Fruit fly (Drosophila melanogaster) whole organism, prepupa: ENCODE measurements around the gene CG43218.

Experiments used
- Blimp-1 ChIP-seq: fragments of 200-800 bp; sonication (Bioruptor generic); optimal IDR thresholded peaks from 3 replicates; lab custom pipeline; 2017; ENCODE audit warnings: missing biosample characterization, missing genetic modification characterization, mild to moderate bottlenecking, moderate library complexity, missing genetic modification reagents
- CG10669 ChIP-seq: fragments of 200-800 bp; sonication (Bioruptor generic); optimal IDR thresholded peaks from 3 replicates; lab custom pipeline; 2018; ENCODE audit warnings: missing biosample characterization, mild to moderate bottlenecking, missing genetic modification characterization, moderate library complexity
- CG11294 ChIP-seq: fragments of 200-800 bp; sonication (Bioruptor generic); IDR thresholded peaks from 2 replicates; pipeline ENCODE4 v1.3.6; 2022; ENCODE audit warnings: missing biosample characterization, missing genetic modification characterization
- CG11762 ChIP-seq: fragments of 200-800 bp; sonication (Bioruptor generic); optimal IDR thresholded peaks from 3 replicates; lab custom pipeline; 2016; ENCODE audit warnings: missing biosample characterization, missing genetic modification characterization; ENCODE audit not compliant: insufficient read depth
- CG11902 ChIP-seq: fragments of 200-800 bp; sonication (Bioruptor generic); optimal IDR thresholded peaks from 3 replicates; lab custom pipeline; 2016; ENCODE audit warnings: missing biosample characterization, missing genetic modification characterization
- CG15336 ChIP-seq: fragments of 200-800 bp; sonication (Bioruptor generic); IDR thresholded peaks from 2 replicates; pipeline ENCODE4 v1.3.6; 2022; ENCODE audit warnings: missing biosample characterization, missing genetic modification characterization
- CG1621 ChIP-seq: fragments of 200-800 bp; sonication (Bioruptor generic); optimal IDR thresholded peaks from 3 replicates; lab custom pipeline; 2018; ENCODE audit warnings: missing biosample characterization, mild to moderate bottlenecking, missing genetic modification characterization
- CG16779 ChIP-seq: fragments of 200-800 bp; sonication (Bioruptor generic); optimal IDR thresholded peaks from 3 replicates; lab custom pipeline; 2017; ENCODE audit warnings: missing biosample characterization, mild to moderate bottlenecking, missing genetic modification characterization
- CG3032 ChIP-seq: fragments of 200-800 bp; optimal IDR thresholded peaks from 2 replicates; lab custom pipeline; 2019; ENCODE audit warnings: missing biosample characterization, mild to moderate bottlenecking, missing genetic modification characterization, moderate library complexity
- CG31627 ChIP-seq: fragments of 200-800 bp; sonication (Bioruptor generic); optimal IDR thresholded peaks from 3 replicates; lab custom pipeline; 2016; ENCODE audit warnings: missing biosample characterization, missing genetic modification characterization
- CG32006 ChIP-seq: fragments of 200-800 bp; sonication (Bioruptor generic); optimal IDR thresholded peaks from 3 replicates; lab custom pipeline; 2017; ENCODE audit warnings: missing biosample characterization, mild to moderate bottlenecking, missing genetic modification characterization
- CG34406 ChIP-seq: fragments of 200-800 bp; sonication (Bioruptor generic); optimal IDR thresholded peaks from 3 replicates; lab custom pipeline; 2016; ENCODE audit warnings: missing biosample characterization, missing genetic modification characterization
- CG3919 ChIP-seq: fragments of 200-800 bp; sonication (Bioruptor generic); optimal IDR thresholded peaks from 3 replicates; lab custom pipeline; 2016; ENCODE audit warnings: missing biosample characterization, missing genetic modification characterization
- CG4318 ChIP-seq: fragments of 200-800 bp; sonication (Bioruptor generic); optimal IDR thresholded peaks from 3 replicates; lab custom pipeline; 2017; ENCODE audit warnings: missing biosample characterization, mild to moderate bottlenecking, missing genetic modification characterization
- CG6163 ChIP-seq: fragments of 200-800 bp; sonication (Bioruptor generic); IDR thresholded peaks from 3 replicates; pipeline ENCODE4 v1.3.6; 2022; ENCODE audit warnings: missing biosample characterization, missing genetic modification characterization
- CG6808 ChIP-seq: fragments of 200-800 bp; sonication (Bioruptor generic); optimal IDR thresholded peaks from 3 replicates; lab custom pipeline; 2017; ENCODE audit warnings: missing biosample characterization, missing genetic modification characterization, mild to moderate bottlenecking, moderate library complexity, missing genetic modification reagents
- CG6854 ChIP-seq: fragments of 200-800 bp; sonication (Bioruptor generic); optimal IDR thresholded peaks from 2 replicates; lab custom pipeline; 2017; ENCODE audit warnings: missing biosample characterization, mild to moderate bottlenecking, missing genetic modification characterization
- CG7368 ChIP-seq: fragments of 200-800 bp; sonication (Bioruptor generic); optimal IDR thresholded peaks from 3 replicates; lab custom pipeline; 2016; ENCODE audit warnings: missing biosample characterization, missing genetic modification characterization
- CG8319 ChIP-seq: fragments of 200-800 bp; sonication (Bioruptor generic); optimal IDR thresholded peaks from 3 replicates; lab custom pipeline; 2016; ENCODE audit warnings: missing biosample characterization, missing genetic modification characterization
- CG8632 ChIP-seq: fragments of 200-800 bp; sonication (Bioruptor generic); optimal IDR thresholded peaks from 3 replicates; lab custom pipeline; 2016; ENCODE audit warnings: missing biosample characterization, missing genetic modification characterization
- Eip75B ChIP-seq: fragments of 200-800 bp; sonication (Bioruptor generic); optimal IDR thresholded peaks from 3 replicates; lab custom pipeline; 2016; ENCODE audit warnings: missing biosample characterization, missing genetic modification characterization
- Eip78C ChIP-seq: fragments of 200-800 bp; sonication (Bioruptor generic); peaks from one replicate; lab custom pipeline; 2016; ENCODE audit warnings: missing biosample characterization, missing genetic modification characterization
- Ets21C ChIP-seq: fragments of 200-800 bp; sonication (Bioruptor generic); optimal IDR thresholded peaks from 3 replicates; lab custom pipeline; 2016; ENCODE audit warnings: missing biosample characterization, missing genetic modification characterization
- Ets96B ChIP-seq: fragments of 200-800 bp; optimal IDR thresholded peaks from 2 replicates; lab custom pipeline; 2019; ENCODE audit warnings: missing biosample characterization, mild to moderate bottlenecking, missing genetic modification characterization, moderate library complexity
- Gug ChIP-seq: fragments of 200-800 bp; sonication (Bioruptor generic); IDR thresholded peaks from 2 replicates; pipeline ENCODE4 v1.3.6; 2022; ENCODE audit warnings: missing biosample characterization, missing genetic modification characterization
- Hr38 ChIP-seq: sonication (Bioruptor generic); optimal IDR thresholded peaks from 2 replicates; lab custom pipeline; 2016; ENCODE audit warnings: missing biosample characterization, missing genetic modification characterization
- OdsH ChIP-seq: fragments of 200-800 bp; sonication (Bioruptor generic); optimal IDR thresholded peaks from 3 replicates; lab custom pipeline; 2016; ENCODE audit warnings: missing biosample characterization, missing genetic modification characterization
- Smox ChIP-seq: fragments of 200-800 bp; sonication (Bioruptor generic); optimal IDR thresholded peaks from 3 replicates; lab custom pipeline; 2016; ENCODE audit warnings: missing biosample characterization, missing genetic modification characterization
- Sox102F ChIP-seq: fragments of 200-800 bp; sonication (Bioruptor generic); optimal IDR thresholded peaks from 2 replicates; lab custom pipeline; 2016; ENCODE audit warnings: missing biosample characterization, mild to moderate bottlenecking, missing genetic modification characterization
- Sox15 ChIP-seq: fragments of 200-800 bp; sonication (Bioruptor generic); optimal IDR thresholded peaks from 3 replicates; lab custom pipeline; 2016; ENCODE audit warnings: missing biosample characterization, missing genetic modification characterization
- dac ChIP-seq: fragments of 200-800 bp; sonication (Bioruptor generic); optimal IDR thresholded peaks from 2 replicates; lab custom pipeline; 2017; ENCODE audit warnings: missing biosample characterization, mild to moderate bottlenecking, missing genetic modification characterization
- dsx ChIP-seq: fragments of 200-800 bp; optimal IDR thresholded peaks from 3 replicates; lab custom pipeline; 2019; ENCODE audit warnings: missing biosample characterization, mild to moderate bottlenecking, missing genetic modification characterization, moderate library complexity; ENCODE audit not compliant: poor library complexity, severe bottlenecking
- eg ChIP-seq: fragments of 200-800 bp; sonication (Bioruptor generic); IDR thresholded peaks from 3 replicates; pipeline ENCODE4 v1.3.6; 2022; ENCODE audit warnings: missing biosample characterization, missing genetic modification characterization
- esn ChIP-seq: fragments of 200-800 bp; sonication (Bioruptor generic); optimal IDR thresholded peaks from 2 replicates; lab custom pipeline; 2016; ENCODE audit warnings: missing biosample characterization, mild to moderate bottlenecking, missing genetic modification characterization, moderate library complexity
- fd59A ChIP-seq: fragments of 200-800 bp; sonication (Bioruptor generic); optimal IDR thresholded peaks from 2 replicates; lab custom pipeline; 2017; ENCODE audit warnings: missing biosample characterization, mild to moderate bottlenecking, missing genetic modification characterization, missing genetic modification reagents
- fd85E ChIP-seq: fragments of 200-800 bp; sonication (Bioruptor generic); optimal IDR thresholded peaks from 3 replicates; lab custom pipeline; 2016; ENCODE audit warnings: missing biosample characterization, missing genetic modification characterization
- fkh ChIP-seq: fragments of 200-800 bp; sonication (Bioruptor generic); optimal IDR thresholded peaks from 3 replicates; lab custom pipeline; 2017; ENCODE audit warnings: missing biosample characterization, mild to moderate bottlenecking, missing genetic modification characterization, moderate library complexity
- lz ChIP-seq: fragments of 200-800 bp; sonication (Bioruptor generic); optimal IDR thresholded peaks from 3 replicates; lab custom pipeline; 2016; ENCODE audit warnings: missing biosample characterization, missing genetic modification characterization
- net ChIP-seq: fragments of 200-800 bp; sonication (Bioruptor generic); optimal IDR thresholded peaks from 3 replicates; lab custom pipeline; 2016; ENCODE audit warnings: missing biosample characterization, missing genetic modification characterization
- pdm3 ChIP-seq: fragments of 200-800 bp; sonication (Bioruptor generic); optimal IDR thresholded peaks from 3 replicates; lab custom pipeline; 2016; ENCODE audit warnings: missing biosample characterization, missing genetic modification characterization
- salr ChIP-seq, 2 experiments: fragments of 200-800 bp; sonication (Bioruptor generic); optimal IDR thresholded peaks; 3 replicates each; lab custom pipeline; 2016 to 2018; ENCODE audit warnings: missing biosample characterization in 2 of 2, missing genetic modification characterization in 2 of 2, mild to moderate bottlenecking in 1 of 2
- spab ChIP-seq: fragments of 200-800 bp; sonication (Bioruptor generic); optimal IDR thresholded peaks from 2 replicates; lab custom pipeline; 2017; ENCODE audit warnings: missing biosample characterization, mild to moderate bottlenecking, missing genetic modification characterization, missing genetic modification reagents
- svp ChIP-seq: fragments of 200-800 bp; sonication (Bioruptor generic); peaks from one replicate; lab custom pipeline; 2016; ENCODE audit warnings: missing biosample characterization, missing genetic modification characterization
- topi ChIP-seq: fragments of 200-800 bp; sonication (Bioruptor generic); optimal IDR thresholded peaks from 3 replicates; lab custom pipeline; 2016; ENCODE audit warnings: missing biosample characterization, missing genetic modification characterization
- vri ChIP-seq: fragments of 200-800 bp; sonication (Bioruptor generic); optimal IDR thresholded peaks from 3 replicates; lab custom pipeline; 2016; ENCODE audit warnings: missing biosample characterization, mild to moderate bottlenecking, missing genetic modification characterization

The CG43218 gene

dm6 chr3L:21252932-21253760 lies 4.7 kb upstream of the CG43218 start (continued):
- TF ChIP-seq CG10669 = peak; percentile 80
- TF ChIP-seq svp = peak; percentile 69
- no peak for TF ChIP-seq CG1621
- TF ChIP-seq Ets96B (tag; lab: Kevin White, UChicago) = peak; percentile 80
- peak; percentile 66 for TF ChIP-seq CG3919
- TF ChIP-seq esn (GFP tag; lab: Kevin White, UChicago) = peak; percentile 80
- TF ChIP-seq fd85E (GFP tag; lab: Kevin White, UChicago) = no peak
- TF ChIP-seq CG6854 (GFP tag; lab: Kevin White, UChicago) = no peak
- TF ChIP-seq topi (GFP tag; lab: Kevin White, UChicago) = peak; percentile 68
- TF ChIP-seq CG32006 (GFP tag; lab: Kevin White, UChicago) = peak; percentile 36
- peak; percentile 99 for TF ChIP-seq Eip78C (GFP tag; lab: Kevin White, UChicago)
- no peak for TF ChIP-seq CG11294 (GFP tag; lab: Robert Waterston, UW)
- TF ChIP-seq CG15336 (GFP tag; lab: Robert Waterston, UW) = no peak

- peak; percentile 99 for TF ChIP-seq Eip75B (GFP tag; lab: Kevin White, UChicago)
- peak; percentile 100 for TF ChIP-seq esn (GFP tag; lab: Kevin White, UChicago)
- peak; percentile 99 for TF ChIP-seq Ets96B (tag; lab: Kevin White, UChicago)
- peak; percentile 98 for TF ChIP-seq fd59A (GFP tag; lab: Kevin White, UChicago)
- TF ChIP-seq CG10669 = peak; percentile 99
- no peak for TF ChIP-seq Hr38 (GFP tag; lab: Kevin White, UChicago)
- TF ChIP-seq fkh (GFP tag; lab: Kevin White, UChicago) = no peak
- TF ChIP-seq CG4318 = peak; percentile 65
- peak; percentile 98 for TF ChIP-seq CG6808 (GFP tag; lab: Kevin White, UChicago)
- peak; percentile 100 for TF ChIP-seq topi (GFP tag; lab: Kevin White, UChicago)
- peak; percentile 99 for TF ChIP-seq Sox102F (GFP tag; lab: Kevin White, UChicago)
- TF ChIP-seq CG34406 (GFP tag; lab: Kevin White, UChicago) = peak; percentile 99
- peak; percentile 82 for TF ChIP-seq eg (GFP tag; lab: Robert Waterston, UW)
- peak; percentile 97 for TF ChIP-seq net (GFP tag; lab: Kevin White, UChicago)
- peak; percentile 99 for TF ChIP-seq CG3032 (tag; lab: Kevin White, UChicago)
- TF ChIP-seq pdm3 (GFP tag; lab: Kevin White, UChicago) = peak; percentile 99
- TF ChIP-seq dsx (GFP tag; lab: Kevin White, UChicago) = peak; percentile 98
- TF ChIP-seq CG16779 (tag; lab: Kevin White, UChicago) = peak; percentile 90
- TF ChIP-seq CG32006 (GFP tag; lab: Kevin White, UChicago) = peak; percentile 81
- TF ChIP-seq CG1621 = peak; percentile 96
- peak; percentile 97 for TF ChIP-seq Blimp-1
- peak; percentile 63 for TF ChIP-seq CG11294 (GFP tag; lab: Robert Waterston, UW)
- TF ChIP-seq CG11762 (GFP tag; lab: Kevin White, UChicago) = peak; percentile 97
- peak; percentile 72 for TF ChIP-seq Gug
- peak; percentile 98 for TF ChIP-seq OdsH
- TF ChIP-seq fd85E (GFP tag; lab: Kevin White, UChicago) = peak; percentile 97
- TF ChIP-seq Sox15 (GFP tag; lab: Kevin White, UChicago) = peak; percentile 98
- TF ChIP-seq CG8632 (GFP tag; lab: Kevin White, UChicago) = peak; percentile 99
- TF ChIP-seq CG6163 (GFP tag; lab: Robert Waterston, UW) = peak; percentile 98
- peak; percentile 99 for TF ChIP-seq CG31627 (GFP tag; lab: Kevin White, UChicago)
- TF ChIP-seq spab (GFP tag; lab: Kevin White, UChicago) = peak; percentile 99
- peak; percentile 8 for TF ChIP-seq dac
- TF ChIP-seq vri = peak; percentile 99
- peak; percentile 99 for TF ChIP-seq Smox (GFP tag; lab: Kevin White, UChicago)
- peak; percentile 99 for TF ChIP-seq CG6854 (GFP tag; lab: Kevin White, UChicago)
- TF ChIP-seq CG8319 (GFP tag; lab: Kevin White, UChicago) = peak; percentile 99
- peak; percentile 99 for TF ChIP-seq CG11902 (GFP tag; lab: Kevin White, UChicago)
- TF ChIP-seq salr (GFP tag; optimal IDR thresholded peaks at IDR 0.05; lab: Kevin White, UChicago) = peak; percentile 89 to 97
- TF ChIP-seq lz (GFP tag; lab: Kevin White, UChicago) = peak; percentile 99
- TF ChIP-seq Ets21C (GFP tag; lab: Kevin White, UChicago) = peak; percentile 98
- TF ChIP-seq CG7368 (GFP tag; lab: Kevin White, UChicago) = peak; percentile 98
Observed at dm6 chr3L:21253761-21254523, 3.9 kb upstream of the CG43218 start.
